Fruit fly (Drosophila melanogaster): Measurements from ENCODE around the gene Gnpnat.

- TF ChIP-seq ttk (optimal IDR thresholded peaks at IDR 0.05) (no peak), psq (optimal IDR thresholded peaks at IDR 0.05) (peak; percentile 61), h (optimal IDR thresholded peaks at IDR 0.05) (no peak), insv (optimal IDR thresholded peaks at IDR 0.05) (no peak), Sin3A (optimal IDR thresholded peaks at IDR 0.05) (no peak), Myc (optimal IDR thresholded peaks at IDR 0.05) (no peak)
These were observed 35.8 kb downstream of the Gnpnat start for dm6 chr3R:29773833-29774324.

Data from Kc167 (cell line).